Worm (Caenorhabditis elegans) whole organism, L1 larva: ENCODE results near the gene flap-1.

Experiments
- ceh-82 ChIP-seq, 3 experiments: fragments of 150-350 bp in 1 of 3; sonication (generic microtip) in 2 of 3; optimal IDR thresholded peaks; 2 replicates each; lab custom pipeline; 2014 to 2017; ENCODE audit warnings: missing biosample characterization in 3 of 3, missing genetic modification characterization in 3 of 3
- nhr-77 ChIP-seq: fragments of 150-350 bp; optimal IDR thresholded peaks from 2 replicates; lab custom pipeline; 2014; ENCODE audit warnings: missing biosample characterization, missing genetic modification characterization
- sptf-1 ChIP-seq: fragments of 150-350 bp; optimal IDR thresholded peaks from 2 replicates; lab custom pipeline; 2014; ENCODE audit warnings: missing biosample characterization, missing genetic modification characterization
- ztf-11 ChIP-seq, 2 experiments: sonication (generic microtip); optimal IDR thresholded peaks; 2 replicates each; lab custom pipeline; 2016 to 2017; ENCODE audit warnings: missing genetic modification characterization in 2 of 2, missing biosample characterization in 1 of 2, missing compliant biosample characterization in 1 of 2

DNA sequence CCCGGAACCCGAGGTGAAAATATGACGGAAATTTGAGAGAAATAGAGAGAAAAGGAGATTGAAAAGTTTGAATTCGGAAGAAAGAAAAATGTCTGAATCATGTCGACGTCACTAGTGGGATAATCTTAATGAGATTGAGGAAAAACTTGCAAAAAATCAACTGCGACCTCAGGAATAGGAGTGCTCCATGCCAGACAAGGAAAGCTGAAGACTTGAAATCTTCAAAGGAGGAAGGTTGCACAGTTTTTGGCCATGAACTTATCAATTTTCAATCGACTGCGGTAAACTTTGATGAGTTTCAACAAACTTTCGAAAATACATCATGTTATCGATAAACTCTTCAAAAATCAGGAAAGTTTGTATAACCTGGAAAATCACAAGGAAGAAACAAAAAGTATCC lies 16.2 kb downstream of the flap-1 start, which contains the start of gene pdf-1:
- TF ChIP-seq ceh-82 (tag; optimal IDR thresholded peaks at IDR 0.05; lab: Kevin White, UChicago) (no peak), ztf-11 (tag; optimal IDR thresholded peaks at IDR 0.05; lab: Kevin White, UChicago) (no peak), sptf-1 (tag; lab: Kevin White, UChicago) (no peak), nhr-77 (tag; lab: Kevin White, UChicago) (no peak)
